Worm (Caenorhabditis elegans) whole organism, early embryonic: ENCODE results near the gene C55A6.12.
A peak's percentile ranks its signal among the peaks of the same experiment; 100 is the strongest.
"Not testable (repeated sequence)": the region's sequence is repeated elsewhere in the genome, so short reads cannot be mapped to it uniquely, and the experiment has no call there.

Source experiments
- B0310.2 ChIP-seq: sonication (generic microtip); optimal IDR thresholded peaks from 2 replicates; lab custom pipeline; 2016; ENCODE audit warnings: mild to moderate bottlenecking, missing genetic modification characterization, missing compliant biosample characterization
- F13C5.2 ChIP-seq: sonication (generic microtip); optimal IDR thresholded peaks from 2 replicates; lab custom pipeline; 2017; ENCODE audit warnings: mild to moderate bottlenecking, missing genetic modification characterization, inconsistent platforms, missing compliant biosample characterization
- aly-1 ChIP-seq: sonication (generic microtip); optimal IDR thresholded peaks from 2 replicates; lab custom pipeline; 2016; ENCODE audit warnings: missing genetic modification characterization, missing compliant biosample characterization
- ama-1 ChIP-seq: fragments of 150-350 bp; optimal IDR thresholded peaks from 2 replicates; lab custom pipeline; 2014
- ceh-13 ChIP-seq: fragments of 200-800 bp; sonication (Bioruptor generic); optimal IDR thresholded peaks from 2 replicates; lab custom pipeline; 2018; ENCODE audit warnings: mild to moderate bottlenecking, missing genetic modification characterization, missing compliant biosample characterization
- ceh-36 ChIP-seq: sonication (generic microtip); optimal IDR thresholded peaks from 2 replicates; lab custom pipeline; 2016; ENCODE audit warnings: missing genetic modification characterization, inconsistent platforms, missing compliant biosample characterization
- ets-7 ChIP-seq: sonication (generic microtip); optimal IDR thresholded peaks from 2 replicates; lab custom pipeline; 2016; ENCODE audit warnings: missing genotype, missing genetic modification characterization, missing compliant biosample characterization
- flt-1 ChIP-seq: fragments of 200-800 bp; sonication (Bioruptor generic); IDR thresholded peaks from 2 replicates; pipeline ENCODE4 v1.3.6; 2022; ENCODE audit warnings: missing genetic modification characterization, missing compliant biosample characterization
- hmbx-1 ChIP-seq: sonication (generic microtip); optimal IDR thresholded peaks from 2 replicates; lab custom pipeline; 2016; ENCODE audit warnings: mild to moderate bottlenecking, missing genetic modification characterization, missing compliant biosample characterization
- hmg-4 ChIP-seq: fragments of 200-800 bp; sonication (Bioruptor generic); optimal IDR thresholded peaks from 2 replicates; lab custom pipeline; 2018; ENCODE audit warnings: mild to moderate bottlenecking, missing genetic modification characterization, missing compliant biosample characterization
- hnd-1 ChIP-seq: sonication (generic microtip); optimal IDR thresholded peaks from 2 replicates; lab custom pipeline; 2016; ENCODE audit warnings: missing genetic modification characterization, missing compliant biosample characterization
- pes-1 ChIP-seq: fragments of 200-800 bp; sonication (Bioruptor generic); IDR thresholded peaks from 2 replicates; pipeline ENCODE4 v1.3.6; 2022; ENCODE audit warnings: missing genetic modification reagents, missing genetic modification characterization, missing compliant biosample characterization
- scrt-1 ChIP-seq: fragments of 200-800 bp; sonication (Bioruptor generic); IDR thresholded peaks from 2 replicates; pipeline ENCODE4 v1.3.6; 2022; ENCODE audit warnings: missing genetic modification characterization, missing compliant biosample characterization
- sea-1 ChIP-seq: fragments of 200-800 bp; sonication (Bioruptor generic); conservative IDR thresholded peaks from 2 replicates; pipeline ENCODE4 v1.3.6; 2022; ENCODE audit warnings: missing genetic modification characterization, missing compliant biosample characterization
- tbx-11 ChIP-seq: fragments of 200-800 bp; sonication (Bioruptor generic); IDR thresholded peaks from 2 replicates; pipeline ENCODE4 v1.3.6; 2022; ENCODE audit warnings: missing genetic modification characterization, missing compliant biosample characterization
- tbx-37 ChIP-seq: fragments of 200-800 bp; sonication (Bioruptor generic); conservative IDR thresholded peaks from 2 replicates; pipeline ENCODE4 v1.3.6; 2022; ENCODE audit warnings: missing genetic modification reagents, missing genetic modification characterization, missing compliant biosample characterization
- tra-4 ChIP-seq: sonication (generic microtip); optimal IDR thresholded peaks from 2 replicates; lab custom pipeline; 2017; ENCODE audit warnings: missing genetic modification characterization, missing compliant biosample characterization

Gene C55A6.12

DNA sequence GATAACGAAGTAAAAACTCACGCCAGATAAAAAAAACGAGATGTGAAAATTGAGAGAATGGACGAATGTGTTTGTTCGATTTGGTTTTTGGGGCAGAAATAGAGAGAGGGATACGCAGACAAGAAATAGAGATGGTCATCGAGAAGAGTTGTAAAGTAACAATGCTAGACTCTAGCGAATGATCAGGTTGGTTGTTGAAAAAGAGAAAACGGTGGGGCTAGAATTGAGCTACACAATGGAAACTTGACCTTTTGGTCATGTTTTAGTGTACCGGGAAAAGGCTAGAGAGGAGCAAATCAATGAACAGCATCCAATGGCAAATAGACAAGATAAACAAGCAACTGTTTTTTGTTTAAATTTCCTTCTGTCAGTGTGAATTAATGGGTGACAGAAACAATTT, 12.5 kb downstream of the C55A6.12 start, which contains the start of gene dhs-19:
Gene dhs-19 (minus strand): TSS at position 101 of the 400 bp plus-strand sequence.
- TF ChIP-seq pes-1 (GFP tag; lab: Robert Waterston, UW) (no peak), aly-1 (tag; lab: Kevin White, UChicago) (no peak), hmbx-1 (no peak), tra-4 (tag; lab: Kevin White, UChicago) (no peak), hmg-4 (GFP tag; lab: Kevin White, UChicago) (no peak), tbx-37 (no peak), F13C5.2 (tag; lab: Kevin White, UChicago) (no peak), sea-1 (GFP tag; lab: Robert Waterston, UW) (no peak), ets-7 (no peak), hnd-1 (no peak)

DNA sequence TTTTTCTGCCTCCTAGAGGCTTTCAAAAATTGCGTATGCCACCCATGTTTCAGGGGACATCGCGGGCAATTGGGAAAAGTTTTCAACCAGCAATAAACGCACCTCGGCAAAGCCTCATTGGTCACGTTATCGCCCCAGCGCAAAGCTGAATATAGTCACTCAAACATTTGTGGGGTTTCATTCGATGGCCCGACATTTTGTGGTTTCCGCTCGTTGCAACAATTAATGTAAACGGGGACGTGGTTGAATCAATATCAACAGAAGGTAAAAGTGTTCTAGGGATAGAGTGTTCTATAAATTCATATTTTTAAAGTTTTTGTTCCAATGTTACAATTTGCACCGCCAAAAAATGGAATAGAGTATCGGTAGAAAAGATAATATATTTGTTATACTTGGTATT, 14.6 kb downstream of the C55A6.12 start:
- TF ChIP-seq tbx-37 (no peak), aly-1 (tag; lab: Kevin White, UChicago) (no peak), ets-7 (no peak), F13C5.2 (tag; lab: Kevin White, UChicago) (no peak), flt-1 (GFP tag; lab: Robert Waterston, UW) (no peak), hmg-4 (GFP tag; lab: Kevin White, UChicago) (no peak), ceh-13 (no peak), ceh-36 (tag; lab: Kevin White, UChicago) (no peak), tra-4 (tag; lab: Kevin White, UChicago) (no peak), B0310.2 (tag; lab: Kevin White, UChicago) (no peak)

DNA sequence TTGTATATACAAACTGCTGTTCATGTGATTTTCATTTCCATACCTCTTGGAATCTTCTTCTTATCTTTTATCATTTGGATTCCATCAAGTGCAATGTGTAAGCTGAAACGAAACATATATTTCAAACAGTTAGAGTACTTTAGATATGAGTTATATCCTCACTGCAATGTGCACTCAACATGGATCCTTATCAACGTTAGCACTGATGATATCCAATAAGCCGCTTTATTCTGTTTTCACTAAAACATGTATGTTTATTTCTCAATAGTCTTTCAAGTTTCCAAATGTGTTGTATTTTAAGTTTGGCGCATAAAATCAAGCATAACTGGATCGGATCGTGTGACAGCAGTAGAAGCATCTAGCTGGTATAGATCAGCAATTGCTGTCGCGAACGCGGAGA, 16.3 kb downstream of the C55A6.12 start, which contains the start of gene T11F9.10:
Gene T11F9.10 (plus strand): TSS at position 301 of the 400 bp plus-strand sequence.
- no peak for TF ChIP-seq tra-4 (tag; lab: Kevin White, UChicago)
- no peak for TF ChIP-seq tbx-37
- TF ChIP-seq scrt-1 (GFP tag; lab: Robert Waterston, UW): no peak
- TF ChIP-seq ceh-13: no peak
- TF ChIP-seq flt-1 (GFP tag; lab: Robert Waterston, UW): no peak
- TF ChIP-seq tbx-11 (GFP tag; lab: Robert Waterston, UW): no peak
- TF ChIP-seq pes-1 (GFP tag; lab: Robert Waterston, UW): no peak
- no peak for TF ChIP-seq aly-1 (tag; lab: Kevin White, UChicago)
- TF ChIP-seq ceh-36 (tag; lab: Kevin White, UChicago): no peak
- TF ChIP-seq B0310.2 (tag; lab: Kevin White, UChicago): no peak
- no peak for TF ChIP-seq sea-1 (GFP tag; lab: Robert Waterston, UW)
- no peak for TF ChIP-seq ama-1
- no peak for TF ChIP-seq hmg-4 (GFP tag; lab: Kevin White, UChicago)
- TF ChIP-seq hmbx-1: no peak
- TF ChIP-seq F13C5.2 (tag; lab: Kevin White, UChicago): no peak
- no peak for TF ChIP-seq ets-7
- TF ChIP-seq hnd-1: no peak

DNA sequence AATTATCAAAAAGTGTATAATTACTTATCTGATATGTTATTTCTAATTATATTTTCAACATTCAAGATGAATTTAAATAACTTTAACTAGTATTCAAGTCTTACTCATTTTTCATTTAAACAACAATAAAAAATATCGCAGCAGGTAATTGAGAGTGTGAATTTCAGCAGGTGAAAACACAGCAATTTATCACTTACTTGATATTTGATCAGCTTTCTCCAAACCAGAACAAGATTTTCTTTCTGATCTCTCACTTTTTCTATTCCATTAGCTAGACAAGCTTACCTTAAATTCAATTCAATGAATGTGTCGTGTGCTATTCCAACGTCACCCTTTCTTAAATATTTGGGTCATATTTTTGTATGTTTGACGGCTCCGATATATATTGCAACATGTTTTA, 17.4 kb downstream of the C55A6.12 start, which contains the start of gene srh-1:
Gene srh-1 (plus strand): TSS at position 301 of the 400 bp plus-strand sequence.
- TF ChIP-seq ceh-13: no peak
- no peak for TF ChIP-seq scrt-1 (GFP tag; lab: Robert Waterston, UW)

DNA sequence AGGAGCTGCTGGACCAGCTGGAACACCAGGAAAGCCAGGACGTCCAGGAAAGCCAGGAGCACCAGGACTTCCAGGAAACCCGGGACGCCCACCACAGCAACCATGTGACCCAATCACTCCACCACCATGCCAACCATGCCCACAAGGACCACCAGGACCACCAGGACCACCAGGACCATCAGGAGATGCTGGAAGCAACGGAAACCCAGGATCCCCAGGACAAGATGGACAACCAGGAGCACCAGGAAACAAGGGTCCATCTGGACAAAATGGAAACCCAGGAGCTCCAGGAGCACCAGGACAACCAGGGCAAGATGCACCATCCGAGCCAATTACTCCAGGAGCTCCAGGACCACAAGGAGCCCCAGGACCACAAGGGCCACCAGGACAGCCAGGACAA, 18.5 kb downstream of the C55A6.12 start:
- TF ChIP-seq aly-1 (tag; lab: Kevin White, UChicago) (no peak), tbx-11 (GFP tag; lab: Robert Waterston, UW) (0 out of 2 replicates have a peak, but pooled peaks have one; percentile 9)

DNA sequence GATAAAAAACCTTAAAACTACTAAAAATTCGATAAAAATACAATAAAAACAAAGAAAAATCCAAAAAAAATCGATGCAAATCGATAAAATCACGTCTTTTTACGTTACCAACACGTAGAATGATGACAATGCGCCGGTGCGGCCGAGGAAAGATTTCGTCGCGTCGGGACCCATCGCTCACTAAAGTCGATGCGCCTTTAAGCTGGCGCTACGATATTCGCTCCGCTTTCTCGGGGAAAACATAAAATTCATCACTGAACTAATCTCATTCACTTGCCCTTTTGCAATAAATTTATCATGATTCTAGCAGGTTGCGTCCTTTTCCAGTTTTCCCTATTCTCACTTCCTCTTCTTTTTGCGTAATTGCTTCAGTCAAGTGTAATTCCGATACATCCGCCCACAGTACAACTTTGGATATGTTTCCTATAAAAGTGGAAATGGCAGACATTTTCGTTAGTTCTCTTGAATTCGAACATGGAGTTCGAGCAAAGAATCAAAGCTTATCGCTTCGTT, 19.3 kb downstream of the C55A6.12 start, which contains the start of gene col-157:
Gene col-157 (plus strand): TSS at position 463 of the 513 bp plus-strand sequence.
- TF ChIP-seq pes-1 (GFP tag; lab: Robert Waterston, UW); F13C5.2 (tag; lab: Kevin White, UChicago); ceh-13: not testable (repeated sequence)

DNA sequence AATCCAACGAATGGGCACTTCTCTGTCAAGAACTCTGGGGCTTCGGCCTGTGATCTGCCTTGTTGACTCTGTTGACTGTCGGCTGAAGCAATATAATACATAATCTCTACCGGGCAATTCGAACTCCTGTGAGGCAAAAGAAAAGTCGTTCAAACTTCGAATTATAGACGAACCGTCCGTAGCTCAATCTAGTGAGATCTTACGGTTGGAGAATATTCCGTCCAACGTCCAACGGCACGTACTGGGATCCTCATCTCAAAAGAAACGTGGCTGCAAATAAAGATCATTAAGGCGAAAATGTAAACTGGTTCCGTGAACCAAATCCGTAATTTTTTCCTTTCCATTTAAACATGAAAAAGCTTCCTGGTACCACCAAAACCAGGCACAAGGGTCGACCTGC, 22.2 kb downstream of the C55A6.12 start, which contains the start of gene T11F9.14:
Gene T11F9.14 (minus strand): TSS at position 101 of the 400 bp plus-strand sequence.
- TF ChIP-seq F13C5.2 (tag; lab: Kevin White, UChicago); hmg-4 (GFP tag; lab: Kevin White, UChicago); tbx-11 (GFP tag; lab: Robert Waterston, UW): not testable (repeated sequence)

DNA sequence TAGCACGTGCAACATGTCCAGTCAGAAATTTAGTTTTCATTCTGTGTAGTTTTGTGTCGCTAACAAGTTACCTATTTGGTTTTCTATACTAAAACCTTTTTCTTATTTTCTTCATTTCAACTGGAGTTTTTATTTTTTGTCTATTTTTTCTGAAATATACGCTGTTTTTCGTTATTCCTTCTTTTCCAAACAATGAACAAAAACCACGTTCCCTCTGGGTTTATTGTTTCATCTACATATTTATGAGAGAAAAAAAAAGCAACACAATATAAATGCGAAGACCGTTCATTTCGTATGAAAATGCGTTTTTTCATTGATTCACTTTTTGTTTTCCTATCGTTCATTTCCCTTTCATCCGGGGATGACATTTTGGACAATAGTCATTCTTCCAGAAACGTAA, 23.5 kb downstream of the C55A6.12 start, which contains the start of gene T11F9.22:
Gene T11F9.22 (plus strand): TSS at position 301 of the 400 bp plus-strand sequence.
- TF ChIP-seq scrt-1 (GFP tag; lab: Robert Waterston, UW) (no peak), hnd-1 (no peak), ceh-36 (tag; lab: Kevin White, UChicago) (no peak), tbx-37 (no peak), flt-1 (GFP tag; lab: Robert Waterston, UW) (no peak), hmg-4 (GFP tag; lab: Kevin White, UChicago) (no peak), B0310.2 (tag; lab: Kevin White, UChicago) (no peak), pes-1 (GFP tag; lab: Robert Waterston, UW) (no peak)

DNA sequence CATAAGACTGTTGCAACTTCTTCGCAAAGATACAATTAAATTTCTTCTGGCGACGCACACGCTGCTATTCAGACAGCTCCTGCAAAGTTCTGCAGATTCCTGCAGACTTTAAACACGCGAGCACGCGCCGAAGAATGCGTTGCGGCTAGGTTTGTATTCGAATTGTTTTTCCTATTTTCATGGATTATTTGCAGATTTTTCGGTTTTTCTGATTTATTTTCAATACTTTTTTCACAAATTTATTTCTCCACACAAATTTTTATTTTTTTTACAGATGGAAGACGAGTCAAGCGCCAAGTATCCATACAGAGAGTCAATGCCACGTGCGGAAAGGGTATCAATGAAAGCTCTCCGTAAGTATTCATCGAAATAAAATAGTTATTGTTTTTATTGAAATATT, 27.3 kb downstream of the C55A6.12 start, which contains the start of gene T11F9.7:
Gene T11F9.7 (plus strand): TSS at position 301 of the 400 bp plus-strand sequence.
- not testable (repeated sequence) for TF ChIP-seq hmbx-1; F13C5.2 (tag; lab: Kevin White, UChicago); sea-1 (GFP tag; lab: Robert Waterston, UW)
